Worm (Caenorhabditis elegans) whole organism, midembryonic: ENCODE results near the gene Y41C4A.6.

Experiments used
- T22C8.4 ChIP-seq: fragments of 200-800 bp; sonication (Bioruptor generic); IDR thresholded peaks from 2 replicates; pipeline ENCODE4 v1.3.6; 2022; ENCODE audit warnings: missing genetic modification characterization, missing compliant biosample characterization
- cog-1 ChIP-seq: sonication (generic microtip); optimal IDR thresholded peaks from 2 replicates; lab custom pipeline; 2016; ENCODE audit warnings: missing genetic modification characterization, missing compliant biosample characterization

DNA sequence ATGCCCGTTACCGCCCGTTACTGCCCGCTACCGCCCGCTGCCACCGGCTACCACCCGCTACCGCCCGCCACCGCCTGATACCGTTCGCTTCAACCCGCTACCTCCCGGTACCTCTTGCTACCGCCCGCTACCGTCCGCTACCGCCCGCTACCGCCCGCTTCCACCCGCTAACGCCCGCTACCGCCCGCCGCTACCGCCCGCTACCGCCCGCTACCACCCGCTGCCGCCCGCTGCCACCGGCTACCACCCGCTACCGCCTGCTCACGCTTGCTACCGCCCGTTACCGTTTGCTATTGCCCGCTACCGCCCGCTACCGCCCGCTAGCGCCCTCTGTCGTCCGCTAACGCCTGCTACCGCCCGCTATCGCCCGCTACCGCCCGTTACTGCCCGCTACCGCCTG lies 5.5 kb downstream of the Y41C4A.6 start:
- TF ChIP-seq cog-1 (tag; lab: Kevin White, UChicago) (no peak), T22C8.4 (GFP tag; lab: Robert Waterston, UW) (no peak)
